Worm (Caenorhabditis elegans) whole organism, late embryonic: ENCODE measurements around the gene rcq-5.

Experiments used
- ceh-14 ChIP-seq: sonication (generic microtip); optimal IDR thresholded peaks from 2 replicates; lab custom pipeline; 2016; ENCODE audit warnings: missing genotype, missing genetic modification characterization, missing compliant biosample characterization
- ceh-9 ChIP-seq: sonication (generic microtip); optimal IDR thresholded peaks from 2 replicates; lab custom pipeline; 2016; ENCODE audit warnings: mild to moderate bottlenecking, missing genetic modification characterization, inconsistent platforms, missing compliant biosample characterization
- dmd-4 ChIP-seq: sonication (generic microtip); optimal IDR thresholded peaks from 2 replicates; lab custom pipeline; 2016; ENCODE audit warnings: borderline replicate concordance, missing genetic modification characterization, missing compliant biosample characterization
- elt-2 ChIP-seq: sonication (generic microtip); optimal IDR thresholded peaks from 2 replicates; lab custom pipeline; 2016; ENCODE audit warnings: missing genetic modification reagents, missing genetic modification characterization, missing compliant biosample characterization
- pqm-1 ChIP-seq: sonication (generic microtip); optimal IDR thresholded peaks from 2 replicates; lab custom pipeline; 2016; ENCODE audit warnings: missing genetic modification characterization, missing compliant biosample characterization
- ttx-3 ChIP-seq: sonication (generic microtip); optimal IDR thresholded peaks from 2 replicates; lab custom pipeline; 2016; ENCODE audit warnings: missing genetic modification reagents, missing genetic modification characterization, missing compliant biosample characterization

- no peak for TF ChIP-seq dmd-4 (tag; lab: Kevin White, UChicago)
- TF ChIP-seq ttx-3 (tag; lab: Kevin White, UChicago), result no peak
- TF ChIP-seq elt-2 (tag; lab: Kevin White, UChicago), result no peak
- TF ChIP-seq ceh-9, result no peak
- TF ChIP-seq ceh-14, result no peak
- no peak for TF ChIP-seq pqm-1 (tag; lab: Kevin White, UChicago)
Measured at ce11 chrIII:4057894-4058293, at the start of gene rcq-5.
